Worm (Caenorhabditis elegans) whole organism, midembryonic: ENCODE data around the gene rnst-2.

Source experiments
- T22C8.4 ChIP-seq: fragments of 200-800 bp; sonication (Bioruptor generic); IDR thresholded peaks from 2 replicates; pipeline ENCODE4 v1.3.6; 2022; ENCODE audit warnings: missing genetic modification characterization, missing compliant biosample characterization
- cog-1 ChIP-seq: sonication (generic microtip); optimal IDR thresholded peaks from 2 replicates; lab custom pipeline; 2016; ENCODE audit warnings: missing genetic modification characterization, missing compliant biosample characterization
- flt-1 ChIP-seq: fragments of 200-800 bp; sonication (Bioruptor generic); IDR thresholded peaks from 2 replicates; pipeline ENCODE4 v1.3.6; 2022; ENCODE audit warnings: missing genetic modification characterization, missing compliant biosample characterization
- klf-2 ChIP-seq: fragments of 200-800 bp; sonication (Bioruptor generic); conservative IDR thresholded peaks from 2 replicates; pipeline ENCODE4 v1.3.6; 2022; ENCODE audit warnings: missing genetic modification reagents, missing genetic modification characterization, missing compliant biosample characterization
- med-1 ChIP-seq: sonication (generic microtip); optimal IDR thresholded peaks from 2 replicates; lab custom pipeline; 2017; ENCODE audit warnings: missing genetic modification characterization, mild to moderate bottlenecking, missing compliant biosample characterization, antibody characterized with exemption, missing genetic modification reagents; ENCODE audit not compliant: insufficient read depth
- ref-1 ChIP-seq: fragments of 200-800 bp; sonication (Bioruptor generic); conservative IDR thresholded peaks from 2 replicates; pipeline ENCODE4 v1.3.6; 2022; ENCODE audit warnings: missing genetic modification reagents, missing genetic modification characterization, missing compliant biosample characterization
- tab-1 ChIP-seq: fragments of 200-800 bp; sonication (Bioruptor generic); IDR thresholded peaks from 2 replicates; pipeline ENCODE4 v1.3.6; 2022; ENCODE audit warnings: missing genetic modification characterization, missing compliant biosample characterization
- ztf-23 ChIP-seq: fragments of 200-800 bp; sonication (Bioruptor generic); IDR thresholded peaks from 2 replicates; pipeline ENCODE4 v1.3.6; 2022; ENCODE audit warnings: missing genetic modification reagents, missing genetic modification characterization, missing compliant biosample characterization
- ztf-29 ChIP-seq: fragments of 200-800 bp; sonication (Bioruptor generic); IDR thresholded peaks from 2 replicates; pipeline ENCODE4 v1.3.6; 2022; ENCODE audit warnings: missing genetic modification reagents, missing genetic modification characterization, missing compliant biosample characterization

Gene rnst-2

DNA sequence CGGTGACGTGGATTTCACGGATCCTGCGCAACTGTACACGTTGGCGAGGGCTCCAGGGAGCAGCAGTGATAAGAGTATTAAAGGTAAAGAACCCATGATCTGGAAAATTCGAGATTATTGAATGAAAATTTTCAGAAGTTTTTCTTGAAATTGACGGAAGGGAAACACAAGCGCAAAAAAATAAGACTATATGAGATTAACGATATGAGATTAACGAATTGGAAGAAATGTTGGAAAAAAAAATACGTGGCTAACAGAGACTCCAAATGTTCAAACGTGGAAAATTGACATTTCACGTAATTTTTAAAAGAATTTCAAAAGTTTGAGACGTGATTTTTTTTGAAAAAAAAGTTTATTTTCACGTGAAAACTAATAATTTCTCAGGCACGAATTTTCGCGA is 12.9 kb upstream of the rnst-2 start, which contains the start of gene nra-4:
Gene nra-4 (minus strand): TSS at position 101 of the 400 bp plus-strand sequence.
- TF ChIP-seq med-1 (GFP tag; lab: Kevin White, UChicago) = no peak
- TF ChIP-seq klf-2 = no peak
- TF ChIP-seq tab-1 = no peak
- no peak for TF ChIP-seq ref-1 (GFP tag; lab: Robert Waterston, UW)

DNA sequence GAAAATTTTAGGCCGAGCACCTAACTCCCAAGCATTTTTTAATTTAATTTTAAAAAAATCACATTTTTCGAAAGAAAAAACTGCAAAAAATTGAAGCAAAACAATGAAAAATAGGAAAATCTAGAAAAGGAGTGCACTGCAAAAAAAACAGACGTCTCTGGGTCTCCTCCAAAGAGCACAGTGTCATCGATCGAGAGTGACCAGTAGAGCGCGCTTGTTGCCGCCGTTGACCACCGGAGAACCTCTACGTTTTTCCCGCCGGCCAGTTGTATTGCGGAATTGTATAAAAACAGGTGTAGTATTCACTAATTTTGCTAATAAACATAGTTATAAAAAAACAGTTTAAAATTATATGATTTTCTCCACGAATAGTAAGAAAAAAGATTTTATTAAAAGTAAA is 12.1 kb upstream of the rnst-2 start:
- TF ChIP-seq T22C8.4 (peak; percentile 21; the same call in 1 of the 2 replicates), klf-2 (no peak), ref-1 (GFP tag; lab: Robert Waterston, UW) (no peak), ztf-23 (GFP tag; lab: Robert Waterston, UW) (no peak)

DNA sequence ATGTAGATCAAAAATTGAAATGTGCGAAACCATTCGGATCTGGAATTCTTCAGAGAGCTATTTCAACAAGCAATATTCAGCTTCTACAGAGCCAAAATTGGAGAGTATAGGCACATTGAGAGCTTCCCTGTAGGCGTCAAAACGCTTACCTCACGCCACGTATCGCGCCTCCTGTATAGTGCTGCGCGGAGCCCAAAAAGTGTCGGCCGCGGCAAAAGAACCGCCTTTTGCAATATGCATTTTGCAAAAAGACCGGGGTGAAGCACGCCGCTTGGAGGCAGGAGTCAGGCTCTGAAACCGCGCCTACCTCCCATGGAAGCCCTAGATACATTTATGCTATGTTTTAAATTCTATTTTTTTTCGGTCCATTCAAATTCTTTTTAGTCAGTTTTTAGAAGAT is 9.7 kb upstream of the rnst-2 start:
- no peak for TF ChIP-seq ztf-29 (GFP tag; lab: Robert Waterston, UW)

DNA sequence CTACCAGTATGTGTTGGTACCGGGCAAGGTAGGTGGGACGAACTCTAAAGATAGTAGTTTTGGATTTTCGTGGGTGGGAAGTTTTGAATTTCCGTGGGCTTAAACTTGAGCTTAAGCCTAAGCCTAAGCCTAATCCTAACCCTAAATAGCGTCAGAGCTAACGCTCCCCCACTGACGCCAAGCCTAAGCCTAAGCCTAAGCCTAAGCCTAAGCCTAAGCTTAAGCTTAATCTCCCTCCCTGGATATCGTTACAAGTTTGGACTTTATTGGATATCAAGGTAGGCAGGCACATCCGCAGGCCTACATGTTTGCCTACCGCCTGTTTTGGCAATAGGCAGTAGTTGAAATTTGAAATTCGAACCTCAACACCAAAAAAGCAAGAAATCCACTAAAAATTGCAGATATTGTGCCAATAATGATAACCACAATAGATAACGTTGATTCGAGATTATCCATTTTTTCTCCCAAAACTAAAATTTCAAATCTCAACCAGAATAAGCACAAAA is 8.8 kb upstream of the rnst-2 start, which contains the start of gene K10C9.4:
Gene K10C9.4 (minus strand): TSS at position 456 of the 506 bp plus-strand sequence.
- TF ChIP-seq klf-2 (no peak), T22C8.4 (no peak), flt-1 (no peak), med-1 (GFP tag; lab: Kevin White, UChicago) (no peak), ztf-29 (GFP tag; lab: Robert Waterston, UW) (peak; percentile 23; the same call in 1 of the 2 replicates), tab-1 (no peak), cog-1 (tag; lab: Kevin White, UChicago) (no peak)

DNA sequence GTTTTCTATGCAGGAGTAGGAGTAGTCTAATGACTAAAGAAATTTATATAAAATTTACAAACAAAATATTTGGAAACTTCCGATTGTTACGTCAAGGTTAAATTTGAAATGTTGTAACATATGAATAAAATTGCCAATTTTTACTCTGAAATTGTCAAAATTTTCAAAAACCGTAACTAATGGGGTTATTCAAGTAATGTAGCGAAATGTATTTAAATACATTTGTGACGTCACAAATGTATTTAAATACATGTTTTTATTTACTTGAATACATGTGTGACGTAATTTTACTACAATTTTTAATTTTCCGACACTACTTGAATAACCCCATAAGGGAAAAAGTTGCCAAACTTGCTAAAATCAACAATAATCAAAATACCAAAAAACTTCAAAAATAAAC is 8.0 kb upstream of the rnst-2 start:
- no peak for TF ChIP-seq cog-1 (tag; lab: Kevin White, UChicago)
- TF ChIP-seq klf-2 = no peak

DNA sequence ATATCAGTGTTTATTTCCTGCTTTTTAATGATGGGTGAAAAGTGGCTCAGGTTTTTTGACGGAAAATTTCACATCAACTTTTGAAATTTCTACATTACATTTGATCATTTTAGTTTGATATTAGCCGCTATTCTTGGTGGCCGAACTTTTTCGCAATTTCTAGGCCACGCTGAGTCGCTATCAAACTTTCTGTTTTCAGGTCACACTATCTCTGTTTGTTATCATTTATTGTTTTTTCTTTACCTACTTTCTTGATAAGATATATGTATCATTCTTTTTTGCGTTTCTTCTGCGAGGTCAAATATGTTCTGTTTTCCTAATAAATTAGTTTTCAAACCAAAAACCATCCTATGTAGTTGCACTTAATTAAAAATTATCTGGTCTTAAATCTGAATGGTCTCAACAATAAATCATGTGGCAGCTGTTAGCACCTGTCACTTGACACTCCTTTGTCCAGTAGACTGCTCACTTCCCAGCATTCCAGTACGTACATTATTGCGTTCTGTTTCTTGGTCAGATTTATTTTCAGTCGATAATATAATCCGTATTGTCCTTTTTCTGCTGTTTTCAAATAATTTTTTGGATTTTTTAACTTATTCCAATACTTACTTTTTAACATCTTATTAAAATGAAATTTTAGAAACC is 1.1 kb upstream of the rnst-2 start:
- no peak for TF ChIP-seq cog-1 (tag; lab: Kevin White, UChicago)
- no peak for TF ChIP-seq T22C8.4
- no peak for TF ChIP-seq klf-2
- TF ChIP-seq ref-1 (GFP tag; lab: Robert Waterston, UW) = no peak
- no peak for TF ChIP-seq ztf-23 (GFP tag; lab: Robert Waterston, UW)
- no peak for TF ChIP-seq flt-1
- TF ChIP-seq med-1 (GFP tag; lab: Kevin White, UChicago) = no peak

DNA sequence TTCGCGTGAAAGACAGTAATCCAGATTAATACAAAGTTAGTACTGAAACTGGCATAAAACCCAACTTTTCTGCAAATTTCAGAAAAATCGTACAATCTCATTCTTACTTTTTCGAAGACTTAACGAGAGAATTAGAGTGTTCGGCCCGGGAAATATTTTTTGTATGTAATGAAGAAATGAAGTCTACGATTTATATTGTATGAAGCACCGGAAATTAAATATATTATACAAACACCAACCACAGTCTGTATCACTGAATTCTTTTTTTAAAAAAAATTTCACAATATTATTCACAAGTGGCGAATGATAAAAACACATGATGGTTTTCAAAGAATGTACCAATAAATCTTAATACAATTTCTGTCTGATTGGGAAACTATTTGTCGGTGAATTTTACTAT is 3.1 kb downstream of the rnst-2 start, which contains the start of gene str-67:
Gene str-67 (minus strand): TSS at position 101 of the 400 bp plus-strand sequence.
- TF ChIP-seq med-1 (GFP tag; lab: Kevin White, UChicago) = no peak
- TF ChIP-seq ztf-29 (GFP tag; lab: Robert Waterston, UW) = no peak

DNA sequence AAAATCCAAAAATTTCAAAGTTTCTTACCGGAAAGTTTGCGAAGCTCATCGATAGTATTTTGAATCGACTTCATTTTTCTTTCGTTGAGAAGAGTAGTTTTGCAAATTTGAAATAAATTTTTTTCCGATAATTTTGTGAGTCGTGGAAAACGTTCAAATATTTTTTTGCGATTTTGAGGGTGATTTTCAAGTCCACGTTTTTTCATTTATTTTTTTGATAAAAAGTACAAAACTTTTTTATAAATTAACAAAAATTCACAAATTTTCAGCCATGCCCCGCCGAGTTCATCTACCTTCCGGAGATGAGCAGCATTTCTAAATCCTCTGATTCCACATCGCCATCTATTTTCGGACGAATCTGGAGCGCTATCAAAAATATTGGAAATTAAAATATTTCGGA is 6.1 kb downstream of the rnst-2 start, which contains the start of gene K10C9.7:
Gene K10C9.7 (minus strand): TSS at position 101 of the 400 bp plus-strand sequence.
- TF ChIP-seq flt-1 = no peak
- TF ChIP-seq ztf-29 (GFP tag; lab: Robert Waterston, UW) = no peak
- no peak for TF ChIP-seq ztf-23 (GFP tag; lab: Robert Waterston, UW)
- TF ChIP-seq ref-1 (GFP tag; lab: Robert Waterston, UW) = no peak
- TF ChIP-seq klf-2 = no peak
- no peak for TF ChIP-seq T22C8.4
- TF ChIP-seq med-1 (GFP tag; lab: Kevin White, UChicago) = no peak

DNA sequence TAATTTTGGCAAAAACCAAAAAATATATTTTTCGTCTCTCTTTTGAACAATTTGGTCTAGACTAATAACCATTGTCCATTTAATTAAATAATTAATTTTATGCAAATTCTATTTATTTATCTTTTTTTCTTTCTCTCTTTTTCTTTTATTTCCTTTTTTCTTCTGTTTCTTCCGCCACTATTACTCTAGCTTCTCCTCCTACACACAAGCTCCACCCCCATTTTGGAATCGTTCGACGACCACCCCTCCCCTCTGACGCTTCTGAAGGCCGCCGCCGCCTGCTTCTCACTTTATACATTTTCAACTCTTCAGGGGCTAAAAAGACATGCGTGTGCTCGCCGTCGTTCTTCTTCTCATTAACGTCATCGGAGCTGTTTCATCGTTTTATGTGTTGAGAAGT is 13.6 kb downstream of the rnst-2 start, which contains the start of gene K10C9.1:
Gene K10C9.1 (plus strand): TSS at position 301 of the 400 bp plus-strand sequence.
- TF ChIP-seq cog-1 (tag; lab: Kevin White, UChicago) = no peak
- no peak for TF ChIP-seq klf-2
- no peak for TF ChIP-seq ztf-29 (GFP tag; lab: Robert Waterston, UW)

DNA sequence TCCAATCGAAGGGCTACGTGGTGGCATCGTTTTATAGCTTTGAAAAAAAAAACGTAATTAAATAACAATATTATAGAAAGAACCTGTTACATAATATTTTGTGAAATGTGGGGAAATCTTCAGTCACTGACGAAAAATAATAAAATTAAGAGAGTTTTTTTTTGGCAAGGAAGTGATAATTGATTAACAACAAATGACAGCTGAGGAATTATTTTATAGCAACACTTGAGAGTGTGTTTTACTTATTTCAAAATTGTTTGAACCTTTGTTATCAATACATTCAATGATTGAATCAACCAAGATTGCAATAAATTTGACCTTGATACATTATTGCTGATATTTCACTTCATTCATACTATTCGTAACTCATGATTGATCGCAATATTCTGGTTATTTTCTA is 22.6 kb downstream of the rnst-2 start, which contains the start of gene Y50D4B.6:
Gene Y50D4B.6 (plus strand): TSS at position 301 of the 400 bp plus-strand sequence.
- no peak for TF ChIP-seq ztf-29 (GFP tag; lab: Robert Waterston, UW)
- TF ChIP-seq cog-1 (tag; lab: Kevin White, UChicago) = no peak
- no peak for TF ChIP-seq med-1 (GFP tag; lab: Kevin White, UChicago)
- no peak for TF ChIP-seq ref-1 (GFP tag; lab: Robert Waterston, UW)
- no peak for TF ChIP-seq T22C8.4
- TF ChIP-seq flt-1 = no peak
- no peak for TF ChIP-seq klf-2
- TF ChIP-seq tab-1 = no peak
- TF ChIP-seq ztf-23 (GFP tag; lab: Robert Waterston, UW) = no peak

DNA sequence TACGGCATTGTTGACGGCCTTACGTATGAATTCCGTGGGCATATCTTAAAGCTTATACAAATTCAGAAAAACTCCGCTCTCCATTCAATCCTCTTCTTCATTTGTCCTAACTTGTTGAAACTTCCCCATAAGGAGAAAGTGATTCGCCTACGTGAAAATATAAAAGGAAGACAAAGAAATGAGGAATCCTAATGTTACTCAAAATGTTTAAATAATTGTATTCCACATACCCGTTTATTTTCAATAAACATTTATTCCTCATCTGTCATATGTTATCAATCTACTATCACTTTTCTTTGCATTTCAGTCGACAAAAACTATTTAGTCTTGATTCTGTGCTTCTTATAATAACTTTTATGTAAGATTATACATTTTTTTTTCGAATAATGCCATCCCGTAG is 26.6 kb downstream of the rnst-2 start, which contains the start of gene clec-203:
Gene clec-203 (plus strand): TSS at position 301 of the 400 bp plus-strand sequence.
- TF ChIP-seq tab-1 (no peak), ref-1 (GFP tag; lab: Robert Waterston, UW) (no peak)
